Worm (Caenorhabditis elegans): ENCODE measurements around the gene Y48G9A.11.

Y48G9A.11 gene

DNA sequence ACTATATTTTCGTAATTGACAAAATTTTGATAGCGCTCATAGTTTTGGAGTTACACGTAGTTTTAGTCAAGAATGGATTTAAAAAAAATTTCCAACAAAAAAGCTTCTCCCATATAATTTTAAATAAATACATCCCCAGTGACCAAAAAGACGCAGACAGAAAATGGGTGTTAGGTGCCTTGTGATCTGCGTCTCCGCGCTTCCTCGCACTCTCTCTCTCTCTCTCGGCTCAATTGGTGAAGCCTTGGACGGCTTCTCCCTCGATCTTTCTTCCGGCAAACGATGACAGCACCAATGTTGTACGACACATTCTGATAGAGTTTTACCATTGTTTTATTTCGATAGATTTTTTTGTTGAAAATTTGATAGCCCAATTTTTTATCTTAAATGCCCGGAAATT is 13.3 kb upstream of the Y48G9A.11 start:
- TF ChIP-seq sea-1 (GFP tag; conservative IDR thresholded peaks at IDR 0.05) (no peak), B0310.2 (tag; optimal IDR thresholded peaks at IDR 0.05) (no peak), ets-7 (tag; optimal IDR thresholded peaks at IDR 0.05) (no peak), ceh-13 (GFP tag; optimal IDR thresholded peaks at IDR 0.05) (no peak), tbx-11 (GFP tag; IDR thresholded peaks at IDR 0.05) (no peak), hmg-4 (GFP tag; optimal IDR thresholded peaks at IDR 0.05) (no peak), tbx-37 (GFP tag; conservative IDR thresholded peaks at IDR 0.05) (no peak)

- TF ChIP-seq tbx-37 (GFP tag; conservative IDR thresholded peaks at IDR 0.05) (no peak), B0310.2 (tag; optimal IDR thresholded peaks at IDR 0.05) (no peak), F13C5.2 (tag; optimal IDR thresholded peaks at IDR 0.05) (no peak), scrt-1 (GFP tag; IDR thresholded peaks at IDR 0.05) (no peak), ets-7 (tag; optimal IDR thresholded peaks at IDR 0.05) (no peak), hmg-4 (GFP tag; optimal IDR thresholded peaks at IDR 0.05) (no peak), pes-1 (GFP tag; IDR thresholded peaks at IDR 0.05) (no peak), ceh-36 (tag; optimal IDR thresholded peaks at IDR 0.05) (no peak), ceh-13 (GFP tag; optimal IDR thresholded peaks at IDR 0.05) (no peak), ama-1 (optimal IDR thresholded peaks at IDR 0.05) (no peak), flt-1 (GFP tag; IDR thresholded peaks at IDR 0.05) (no peak), sea-1 (GFP tag; conservative IDR thresholded peaks at IDR 0.05) (no peak), tbx-11 (GFP tag; IDR thresholded peaks at IDR 0.05) (no peak), hnd-1 (tag; optimal IDR thresholded peaks at IDR 0.05) (no peak), aly-1 (tag; optimal IDR thresholded peaks at IDR 0.05) (no peak), hmbx-1 (tag; optimal IDR thresholded peaks at IDR 0.05) (no peak), tra-4 (tag; optimal IDR thresholded peaks at IDR 0.05) (no peak)
Observed at ce11 chrIII:2129377-2129776, 12.7 kb upstream of the Y48G9A.11 start.

ce11 chrIII:2125936-2126335 is 9.2 kb upstream of the Y48G9A.11 start:
- no peak for TF ChIP-seq ets-7 (tag; optimal IDR thresholded peaks at IDR 0.05)
- peak; percentile 14 for TF ChIP-seq ceh-36 (tag; optimal IDR thresholded peaks at IDR 0.05)

- TF ChIP-seq ama-1 (optimal IDR thresholded peaks at IDR 0.05) (no peak), pes-1 (GFP tag; IDR thresholded peaks at IDR 0.05) (no peak), ceh-13 (GFP tag; optimal IDR thresholded peaks at IDR 0.05) (no peak), F13C5.2 (tag; optimal IDR thresholded peaks at IDR 0.05) (no peak), tbx-37 (GFP tag; conservative IDR thresholded peaks at IDR 0.05) (no peak), flt-1 (GFP tag; IDR thresholded peaks at IDR 0.05) (no peak), tra-4 (tag; optimal IDR thresholded peaks at IDR 0.05) (no peak), ceh-36 (tag; optimal IDR thresholded peaks at IDR 0.05) (no peak), hnd-1 (tag; optimal IDR thresholded peaks at IDR 0.05) (no peak), sea-1 (GFP tag; conservative IDR thresholded peaks at IDR 0.05) (no peak), scrt-1 (GFP tag; IDR thresholded peaks at IDR 0.05) (no peak), tbx-11 (GFP tag; IDR thresholded peaks at IDR 0.05) (no peak), hmg-4 (GFP tag; optimal IDR thresholded peaks at IDR 0.05) (no peak), aly-1 (tag; optimal IDR thresholded peaks at IDR 0.05) (no peak), ets-7 (tag; optimal IDR thresholded peaks at IDR 0.05) (no peak), hmbx-1 (tag; optimal IDR thresholded peaks at IDR 0.05) (no peak), B0310.2 (tag; optimal IDR thresholded peaks at IDR 0.05) (no peak)
Observed at ce11 chrIII:2123673-2124187, 7.0 kb upstream of the Y48G9A.11 start, which contains the start of gene frl-1. Gene frl-1 (plus strand): TSS chrIII:2124137.

DNA sequence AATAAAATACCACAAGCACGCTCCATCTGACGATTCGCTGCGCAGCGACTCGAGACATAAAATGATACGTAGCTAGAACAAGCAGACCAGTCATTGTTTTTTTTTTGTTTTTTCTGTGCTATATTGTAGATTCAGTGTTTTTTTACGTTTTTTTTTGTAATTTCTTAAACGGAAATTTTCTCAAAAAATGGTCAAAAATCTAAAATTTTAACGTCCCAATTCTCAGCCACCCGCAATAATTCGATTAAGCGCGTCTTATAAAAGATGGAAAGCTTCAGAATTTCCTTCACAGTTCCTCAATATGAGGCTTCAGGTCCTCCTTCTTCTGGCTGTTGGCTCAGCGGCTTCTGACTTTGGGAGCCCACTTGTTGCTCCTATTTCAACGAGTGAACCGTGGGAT is 844 bp upstream of the Y48G9A.11 start, which contains the start of gene Y48G9A.6:
Y48G9A.6 (plus strand) TSS at position 301 of the 400 bp plus-strand sequence.
- no peak for TF ChIP-seq aly-1 (tag; optimal IDR thresholded peaks at IDR 0.05)
- TF ChIP-seq ama-1 (optimal IDR thresholded peaks at IDR 0.05): no peak
- no peak for TF ChIP-seq ceh-36 (tag; optimal IDR thresholded peaks at IDR 0.05)
- no peak for TF ChIP-seq pes-1 (GFP tag; IDR thresholded peaks at IDR 0.05)
- no peak for TF ChIP-seq hmg-4 (GFP tag; optimal IDR thresholded peaks at IDR 0.05)
- TF ChIP-seq tbx-37 (GFP tag; conservative IDR thresholded peaks at IDR 0.05): no peak
- no peak for TF ChIP-seq hmbx-1 (tag; optimal IDR thresholded peaks at IDR 0.05)
- TF ChIP-seq scrt-1 (GFP tag; IDR thresholded peaks at IDR 0.05): no peak
- TF ChIP-seq B0310.2 (tag; optimal IDR thresholded peaks at IDR 0.05): no peak
- no peak for TF ChIP-seq F13C5.2 (tag; optimal IDR thresholded peaks at IDR 0.05)
- no peak for TF ChIP-seq flt-1 (GFP tag; IDR thresholded peaks at IDR 0.05)
- TF ChIP-seq tra-4 (tag; optimal IDR thresholded peaks at IDR 0.05): no peak
- no peak for TF ChIP-seq tbx-11 (GFP tag; IDR thresholded peaks at IDR 0.05)
- TF ChIP-seq hnd-1 (tag; optimal IDR thresholded peaks at IDR 0.05): no peak
- TF ChIP-seq sea-1 (GFP tag; conservative IDR thresholded peaks at IDR 0.05): no peak
- no peak for TF ChIP-seq ets-7 (tag; optimal IDR thresholded peaks at IDR 0.05)

- TF ChIP-seq ceh-36 (tag; optimal IDR thresholded peaks at IDR 0.05) (no peak), ceh-13 (GFP tag; optimal IDR thresholded peaks at IDR 0.05) (no peak), ets-7 (tag; optimal IDR thresholded peaks at IDR 0.05) (no peak), flt-1 (GFP tag; IDR thresholded peaks at IDR 0.05) (no peak)
Observed at ce11 chrIII:2115322-2115721, 1.4 kb downstream of the Y48G9A.11 start.

ce11 chrIII:2112601-2113176 is 4.0 kb downstream of the Y48G9A.11 start:
- TF ChIP-seq F13C5.2 (tag; optimal IDR thresholded peaks at IDR 0.05) (no peak), pes-1 (GFP tag; IDR thresholded peaks at IDR 0.05) (no peak), ceh-13 (GFP tag; optimal IDR thresholded peaks at IDR 0.05) (no peak), hmbx-1 (tag; optimal IDR thresholded peaks at IDR 0.05) (no peak), ceh-36 (tag; optimal IDR thresholded peaks at IDR 0.05) (no peak)

DNA sequence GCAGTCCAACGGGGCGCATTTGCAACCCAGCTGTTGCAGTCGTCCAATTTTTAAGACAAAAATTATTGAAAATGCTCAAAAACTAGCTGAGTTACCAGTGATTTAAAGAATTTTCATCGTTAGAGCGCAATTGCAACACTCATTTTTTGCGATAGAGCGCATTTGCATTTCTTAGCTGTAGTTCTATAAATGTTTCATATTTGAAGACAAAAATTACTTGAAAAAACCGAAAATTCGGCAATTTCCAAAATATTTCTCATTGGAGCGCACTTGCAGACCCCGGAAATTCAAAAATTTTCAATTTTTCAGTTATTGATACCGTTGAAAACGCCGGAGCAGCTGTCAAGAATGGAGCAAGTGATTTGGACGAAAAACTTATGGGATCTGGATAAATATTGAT is 4.7 kb downstream of the Y48G9A.11 start:
- TF ChIP-seq tbx-11 (GFP tag; IDR thresholded peaks at IDR 0.05) (no peak), scrt-1 (GFP tag; IDR thresholded peaks at IDR 0.05) (no peak), flt-1 (GFP tag; IDR thresholded peaks at IDR 0.05) (no peak), hnd-1 (tag; optimal IDR thresholded peaks at IDR 0.05) (no peak), sea-1 (GFP tag; conservative IDR thresholded peaks at IDR 0.05) (no peak), tra-4 (tag; optimal IDR thresholded peaks at IDR 0.05) (no peak), F13C5.2 (tag; optimal IDR thresholded peaks at IDR 0.05) (no peak), ama-1 (optimal IDR thresholded peaks at IDR 0.05) (no peak), tbx-37 (GFP tag; conservative IDR thresholded peaks at IDR 0.05) (no peak), pes-1 (GFP tag; IDR thresholded peaks at IDR 0.05) (no peak), hmbx-1 (tag; optimal IDR thresholded peaks at IDR 0.05) (no peak), aly-1 (tag; optimal IDR thresholded peaks at IDR 0.05) (no peak)
